Fruit fly (Drosophila melanogaster) S2 (cell line): ENCODE data around the gene Tdh.

ENCODE experiments used
- CG8478 ChIP-seq: fragments of >200 bp; optimal IDR thresholded peaks from 2 replicates; lab custom pipeline; 2018
- CTCF ChIP-seq, 2 experiments: fragments of >200 bp; optimal IDR thresholded peaks; 2 replicates each; lab custom pipeline; 2018

DNA sequence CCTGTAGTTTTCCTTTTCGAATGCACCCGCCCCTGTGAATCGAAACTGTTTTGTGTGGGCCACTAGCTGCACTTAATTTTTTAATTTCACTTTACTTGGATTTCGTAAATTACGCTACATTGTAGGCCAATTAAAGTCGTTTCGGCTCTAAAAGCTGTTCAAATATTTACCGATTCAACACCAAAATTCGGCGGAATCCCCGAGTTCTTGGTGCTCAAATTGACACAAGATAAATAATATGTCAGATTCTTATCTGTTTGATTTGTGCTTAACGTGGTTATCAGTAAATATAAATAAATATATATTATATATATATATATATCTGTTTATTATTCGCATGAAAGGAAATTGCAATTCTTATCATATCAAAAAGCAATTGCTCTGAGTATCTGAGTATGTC, 18.8 kb upstream of the Tdh start:
- TF ChIP-seq CTCF (optimal IDR thresholded peaks at IDR 0.05; lab: Kevin White, UChicago), result no peak
- no peak for TF ChIP-seq CG8478 (lab: Kevin White, UChicago)
